Worm (Caenorhabditis elegans) whole organism, L3 larva: ENCODE results near the gene F38E9.6.

ENCODE experiments used
- ZK546.5 ChIP-seq: sonication (generic microtip); optimal IDR thresholded peaks from 2 replicates; lab custom pipeline; 2017; ENCODE audit warnings: missing biosample characterization, missing genetic modification characterization
- aly-2 ChIP-seq: fragments of 150-350 bp; optimal IDR thresholded peaks from 2 replicates; lab custom pipeline; 2014; ENCODE audit warnings: missing biosample characterization, missing genetic modification characterization
- ama-1 ChIP-seq: fragments of 150-350 bp; optimal IDR thresholded peaks from 2 replicates; lab custom pipeline; 2018
- ceh-16 ChIP-seq: sonication (generic microtip); optimal IDR thresholded peaks from 2 replicates; lab custom pipeline; 2017; ENCODE audit warnings: missing biosample characterization, missing genetic modification characterization
- ceh-28 ChIP-seq: fragments of 150-350 bp; optimal IDR thresholded peaks from 2 replicates; lab custom pipeline; 2014; ENCODE audit warnings: missing biosample characterization, missing genetic modification reagents, missing genetic modification characterization
- ceh-82 ChIP-seq: fragments of 150-350 bp; optimal IDR thresholded peaks from 2 replicates; lab custom pipeline; 2014; ENCODE audit warnings: missing biosample characterization, missing genetic modification characterization
- ceh-9 ChIP-seq: sonication (generic microtip); optimal IDR thresholded peaks from 2 replicates; lab custom pipeline; 2018; ENCODE audit warnings: missing biosample characterization, missing genetic modification characterization
- daf-12 ChIP-seq: fragments of 150-350 bp; optimal IDR thresholded peaks from 2 replicates; lab custom pipeline; 2014; ENCODE audit warnings: missing biosample characterization, missing genetic modification reagents, missing genetic modification characterization
- egl-27 ChIP-seq: sonication (generic microtip); optimal IDR thresholded peaks from 4 replicates; lab custom pipeline; 2017; ENCODE audit warnings: missing biosample characterization, missing genetic modification reagents, missing genetic modification characterization
- elt-2 ChIP-seq: sonication (generic microtip); optimal IDR thresholded peaks from 2 replicates; lab custom pipeline; 2016; ENCODE audit warnings: missing genetic modification reagents, mild to moderate bottlenecking, missing genetic modification characterization, missing compliant biosample characterization
- elt-3 ChIP-seq, 3 experiments: fragments of 150-350 bp in 1 of 3; sonication (generic microtip) in 2 of 3; optimal IDR thresholded peaks; 2 replicates in 2 of 3; 4 replicates in 1 of 3; lab custom pipeline; 2014 to 2017; ENCODE audit warnings: missing biosample characterization in 3 of 3, missing genetic modification characterization in 3 of 3
- fkh-10 ChIP-seq: sonication (generic microtip); optimal IDR thresholded peaks from 2 replicates; lab custom pipeline; 2017; ENCODE audit warnings: missing biosample characterization, missing genetic modification reagents, missing genetic modification characterization
- hmg-11 ChIP-seq: sonication (generic microtip); optimal IDR thresholded peaks from 2 replicates; lab custom pipeline; 2016; ENCODE audit warnings: missing genetic modification characterization, missing compliant biosample characterization
- jun-1 ChIP-seq: fragments of 150-350 bp; optimal IDR thresholded peaks from 2 replicates; lab custom pipeline; 2014; ENCODE audit warnings: missing biosample characterization, missing genetic modification reagents, missing genetic modification characterization
- lin-39 ChIP-seq: fragments of 150-350 bp; optimal IDR thresholded peaks from 2 replicates; lab custom pipeline; 2018; ENCODE audit warnings: missing biosample characterization, missing genetic modification reagents, missing genetic modification characterization
- lsy-12 ChIP-seq: sonication (generic microtip); optimal IDR thresholded peaks from 2 replicates; lab custom pipeline; 2016; ENCODE audit warnings: mild to moderate bottlenecking, missing genetic modification characterization, missing compliant biosample characterization
- mml-1 ChIP-seq: fragments of 150-350 bp; sonication (generic microtip); optimal IDR thresholded peaks from 3 replicates; lab custom pipeline; 2014; ENCODE audit warnings: missing biosample characterization, missing genetic modification characterization
- nfya-1 ChIP-seq: sonication (generic microtip); optimal IDR thresholded peaks from 2 replicates; lab custom pipeline; 2017; ENCODE audit warnings: missing genetic modification characterization, mild to moderate bottlenecking, missing compliant biosample characterization, antibody characterized with exemption, moderate library complexity; ENCODE audit not compliant: insufficient read depth
- nhr-11 ChIP-seq: fragments of 150-350 bp; optimal IDR thresholded peaks from 2 replicates; lab custom pipeline; 2014; ENCODE audit warnings: missing biosample characterization, missing genetic modification characterization
- nhr-23 ChIP-seq: fragments of 150-350 bp; optimal IDR thresholded peaks from 2 replicates; lab custom pipeline; 2014; ENCODE audit warnings: missing biosample characterization, missing genetic modification reagents, missing genetic modification characterization
- nhr-25 ChIP-seq: sonication (generic microtip); optimal IDR thresholded peaks from 2 replicates; lab custom pipeline; 2017; ENCODE audit warnings: missing biosample characterization, missing genetic modification characterization
- nhr-28 ChIP-seq: fragments of 150-350 bp; optimal IDR thresholded peaks from 2 replicates; lab custom pipeline; 2014; ENCODE audit warnings: missing biosample characterization, missing genetic modification characterization
- nhr-43 ChIP-seq: sonication (generic microtip); optimal IDR thresholded peaks from 2 replicates; lab custom pipeline; 2016; ENCODE audit warnings: mild to moderate bottlenecking, missing genetic modification characterization, missing compliant biosample characterization; ENCODE audit not compliant: poor library complexity, severe bottlenecking
- pha-4 ChIP-seq: fragments of 150-350 bp; optimal IDR thresholded peaks from 2 replicates; lab custom pipeline; 2014; ENCODE audit warnings: missing biosample characterization, missing genetic modification reagents, missing genetic modification characterization
- pqm-1 ChIP-seq: fragments of 150-350 bp; optimal IDR thresholded peaks from 2 replicates; lab custom pipeline; 2017; ENCODE audit warnings: missing biosample characterization, missing genetic modification characterization, inconsistent platforms
- sea-2 ChIP-seq: fragments of 150-350 bp; sonication (generic microtip); optimal IDR thresholded peaks from 4 replicates; lab custom pipeline; 2014; ENCODE audit warnings: missing biosample characterization, missing genetic modification reagents, missing genetic modification characterization
- snpc-4 ChIP-seq: fragments of 150-350 bp; optimal IDR thresholded peaks from 2 replicates; lab custom pipeline; 2014; ENCODE audit warnings: missing biosample characterization, missing genetic modification characterization
- tbx-2 ChIP-seq: sonication (generic microtip); optimal IDR thresholded peaks from 2 replicates; lab custom pipeline; 2016; ENCODE audit warnings: mild to moderate bottlenecking, missing genetic modification characterization, missing compliant biosample characterization
- unc-62 ChIP-seq: fragments of 150-350 bp; sonication (generic microtip); optimal IDR thresholded peaks from 4 replicates; lab custom pipeline; 2014; ENCODE audit warnings: missing biosample characterization, missing genetic modification reagents, missing genetic modification characterization
- ztf-4 ChIP-seq: fragments of 150-350 bp; optimal IDR thresholded peaks from 2 replicates; lab custom pipeline; 2014; ENCODE audit warnings: missing biosample characterization, missing genetic modification characterization

Gene F38E9.6

ce11 chrX:16409220-16409619 is 23.0 kb upstream of the F38E9.6 start:
- TF ChIP-seq ceh-16 (tag; lab: Kevin White, UChicago) (no peak), jun-1 (no peak), nhr-28 (tag; lab: Kevin White, UChicago) (no peak), pqm-1 (no peak), lin-39 (tag; lab: Kevin White, UChicago) (peak; percentile 41)

ce11 chrX:16411985-16412384 is 20.3 kb upstream of the F38E9.6 start:
- no peak for TF ChIP-seq nfya-1
- TF ChIP-seq pha-4 (tag; lab: Kevin White, UChicago): peak; percentile 83

ce11 chrX:16413208-16413995 is 18.8 kb upstream of the F38E9.6 start:
- TF ChIP-seq elt-2 (tag; lab: Kevin White, UChicago) (peak; percentile 56), pqm-1 (peak; percentile 27), nhr-11 (no peak), lin-39 (tag; lab: Kevin White, UChicago) (no peak), mml-1 (no peak), nhr-43 (tag; lab: Kevin White, UChicago) (no peak), tbx-2 (tag; lab: Kevin White, UChicago) (no peak), lsy-12 (tag; lab: Kevin White, UChicago) (no peak)

- peak; percentile 14 for TF ChIP-seq hmg-11 (tag; lab: Kevin White, UChicago)
- TF ChIP-seq mml-1: no peak
- TF ChIP-seq ceh-28 (tag; lab: Kevin White, UChicago): peak; percentile 13
- TF ChIP-seq egl-27 (tag; lab: Kevin White, UChicago): no peak
- peak; percentile 58 for TF ChIP-seq nhr-25
- TF ChIP-seq nhr-23 (tag; lab: Kevin White, UChicago): peak; percentile 43
- TF ChIP-seq aly-2 (tag; lab: Kevin White, UChicago): no peak
Observed at ce11 chrX:16414572-16414971, 17.7 kb upstream of the F38E9.6 start.

ce11 chrX:16416790-16417330 is 15.4 kb upstream of the F38E9.6 start, which contains the start of gene eat-17:
Gene eat-17 (minus strand): TSS chrX:16416840.
- TF ChIP-seq ceh-28 (tag; lab: Kevin White, UChicago): no peak
- TF ChIP-seq sea-2 (GFP tag; lab: Kevin White, UChicago): no peak
- TF ChIP-seq snpc-4 (tag; lab: Kevin White, UChicago): no peak
- TF ChIP-seq tbx-2 (tag; lab: Kevin White, UChicago): no peak
- TF ChIP-seq lsy-12 (tag; lab: Kevin White, UChicago): no peak
- no peak for TF ChIP-seq nhr-25
- TF ChIP-seq daf-12 (tag; lab: Kevin White, UChicago): no peak
- TF ChIP-seq egl-27 (tag; lab: Kevin White, UChicago): no peak
- TF ChIP-seq ceh-82 (tag; lab: Kevin White, UChicago): no peak
- no peak for TF ChIP-seq elt-3 (tag; optimal IDR thresholded peaks at IDR 0.05; lab: Kevin White, UChicago)
- no peak for TF ChIP-seq unc-62
- no peak for TF ChIP-seq pqm-1
- no peak for TF ChIP-seq ztf-4 (tag; lab: Kevin White, UChicago)
- TF ChIP-seq ama-1: no peak
- TF ChIP-seq jun-1: no peak
- no peak for TF ChIP-seq ceh-9 (tag; lab: Kevin White, UChicago)
- no peak for TF ChIP-seq mml-1
- no peak for TF ChIP-seq nfya-1

- no peak for TF ChIP-seq tbx-2 (tag; lab: Kevin White, UChicago)
- no peak for TF ChIP-seq pha-4 (tag; lab: Kevin White, UChicago)
- no peak for TF ChIP-seq aly-2 (tag; lab: Kevin White, UChicago)
- no peak for TF ChIP-seq fkh-10 (GFP tag; lab: Kevin White, UChicago)
- no peak for TF ChIP-seq ZK546.5 (tag; lab: Kevin White, UChicago)
- TF ChIP-seq ceh-16 (tag; lab: Kevin White, UChicago): no peak
- no peak for TF ChIP-seq jun-1
- no peak for TF ChIP-seq nhr-43 (tag; lab: Kevin White, UChicago)
Observed at ce11 chrX:16418396-16418795, 13.8 kb upstream of the F38E9.6 start.
